Worm (Caenorhabditis elegans): ENCODE data around the gene bud-31.

Gene bud-31

ce11 chrIII:9702665-9703252, 6.4 kb upstream of the bud-31 start:
- TF ChIP-seq nfya-1 (tag; optimal IDR thresholded peaks at IDR 0.05) (no peak), ceh-31 (tag; optimal IDR thresholded peaks at IDR 0.05) (no peak), nhr-11 (tag; optimal IDR thresholded peaks at IDR 0.05) (no peak), tbx-2 (tag; optimal IDR thresholded peaks at IDR 0.05) (peak; percentile 40), elt-4 (tag; optimal IDR thresholded peaks at IDR 0.05) (no peak), madf-2 (tag; optimal IDR thresholded peaks at IDR 0.05) (no peak), ref-2 (tag; optimal IDR thresholded peaks at IDR 0.05) (no peak), sdc-2 (tag; optimal IDR thresholded peaks at IDR 0.05) (no peak), rnt-1 (tag; optimal IDR thresholded peaks at IDR 0.05) (no peak), elt-2 (tag; optimal IDR thresholded peaks at IDR 0.05) (no peak), sox-4 (tag; optimal IDR thresholded peaks at IDR 0.05) (no peak), T23F11.4 (GFP tag; optimal IDR thresholded peaks at IDR 0.05) (no peak), ceh-14 (tag; optimal IDR thresholded peaks at IDR 0.05) (peak; percentile 12), ceh-6 (GFP tag; optimal IDR thresholded peaks at IDR 0.05) (no peak), ets-4 (tag; optimal IDR thresholded peaks at IDR 0.05) (no peak), fkh-6 (tag; optimal IDR thresholded peaks at IDR 0.05) (no peak), lim-6 (tag; optimal IDR thresholded peaks at IDR 0.05) (no peak), ahr-1 (tag; optimal IDR thresholded peaks at IDR 0.05) (no peak)

ce11 chrIII:9701798-9702197, 5.5 kb upstream of the bud-31 start:
- TF ChIP-seq hlh-15 (tag; optimal IDR thresholded peaks at IDR 0.05) (no peak), pros-1 (tag; optimal IDR thresholded peaks at IDR 0.05) (no peak), mec-3 (tag; optimal IDR thresholded peaks at IDR 0.05; ENCODE audit: borderline replicate concordance) (no peak), K02D7.2 (tag; optimal IDR thresholded peaks at IDR 0.05) (no peak), ceh-9 (tag; optimal IDR thresholded peaks at IDR 0.05) (no peak), ceh-2 (tag; optimal IDR thresholded peaks at IDR 0.05) (no peak), pax-1 (tag; optimal IDR thresholded peaks at IDR 0.05) (no peak), tbx-2 (tag; optimal IDR thresholded peaks at IDR 0.05) (no peak), ceh-30 (tag; optimal IDR thresholded peaks at IDR 0.05) (no peak), gmeb-2 (tag; optimal IDR thresholded peaks at IDR 0.05) (no peak), unc-55 (GFP tag; optimal IDR thresholded peaks at IDR 0.05) (no peak), zip-5 (tag; optimal IDR thresholded peaks at IDR 0.05) (no peak), ceh-6 (GFP tag; optimal IDR thresholded peaks at IDR 0.05) (no peak), fkh-10 (GFP tag; optimal IDR thresholded peaks at IDR 0.05) (no peak), sdc-2 (tag; optimal IDR thresholded peaks at IDR 0.05) (no peak), ceh-31 (tag; optimal IDR thresholded peaks at IDR 0.05) (no peak), nhr-11 (tag; optimal IDR thresholded peaks at IDR 0.05) (no peak), unc-42 (tag; optimal IDR thresholded peaks at IDR 0.05) (no peak), odd-2 (tag; optimal IDR thresholded peaks at IDR 0.05) (no peak)

ce11 chrIII:9700114-9700690, 3.9 kb upstream of the bud-31 start:
- TF ChIP-seq unc-42 (tag; optimal IDR thresholded peaks at IDR 0.05) (peak; percentile 40), Y22D7AL.16 (tag; optimal IDR thresholded peaks at IDR 0.05) (no peak), unc-55 (GFP tag; optimal IDR thresholded peaks at IDR 0.05) (peak; percentile 80), hlh-6 (tag; optimal IDR thresholded peaks at IDR 0.05) (peak; percentile 50), ceh-31 (tag; optimal IDR thresholded peaks at IDR 0.05) (peak; percentile 2), sdc-2 (tag; optimal IDR thresholded peaks at IDR 0.05) (peak; percentile 29), pros-1 (tag; optimal IDR thresholded peaks at IDR 0.05) (no peak)

DNA sequence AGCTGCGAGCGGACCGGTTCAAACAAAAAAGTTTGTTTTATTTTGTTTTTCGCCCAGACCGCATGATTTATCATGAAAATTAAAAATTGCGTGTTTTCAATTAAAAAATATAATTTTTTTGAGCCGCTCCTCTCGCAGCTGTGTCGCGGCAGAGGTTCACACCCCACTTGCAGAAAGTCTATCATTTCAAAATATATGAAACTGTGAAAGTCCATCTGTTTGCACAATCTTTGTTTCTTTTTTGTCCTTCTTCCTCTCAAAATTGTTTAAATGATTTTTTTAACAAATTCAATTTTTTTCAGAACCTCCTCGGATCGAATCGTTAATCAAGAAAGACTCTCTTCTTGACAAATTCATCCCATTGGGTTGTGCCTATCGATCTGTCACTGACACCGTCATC, 3.3 kb upstream of the bud-31 start, which contains the start of gene tlk-1:
TSS of gene tlk-1 (plus strand) at position 301 of the 400 bp plus-strand sequence.
- TF ChIP-seq Y22D7AL.16 (tag; optimal IDR thresholded peaks at IDR 0.05) = no peak
- TF ChIP-seq pat-9 (tag; optimal IDR thresholded peaks at IDR 0.05) = no peak
- no peak for TF ChIP-seq hlh-15 (tag; optimal IDR thresholded peaks at IDR 0.05)
- TF ChIP-seq gmeb-2 (tag; optimal IDR thresholded peaks at IDR 0.05) = no peak
